Worm (Caenorhabditis elegans) whole organism, midembryonic: Measurements from ENCODE around the gene acr-10.

Experiments used
- T22C8.4 ChIP-seq: fragments of 200-800 bp; sonication (Bioruptor generic); IDR thresholded peaks from 2 replicates; pipeline ENCODE4 v1.3.6; 2022; ENCODE audit warnings: missing genetic modification characterization, missing compliant biosample characterization
- cog-1 ChIP-seq: sonication (generic microtip); optimal IDR thresholded peaks from 2 replicates; lab custom pipeline; 2016; ENCODE audit warnings: missing genetic modification characterization, missing compliant biosample characterization
- flt-1 ChIP-seq: fragments of 200-800 bp; sonication (Bioruptor generic); IDR thresholded peaks from 2 replicates; pipeline ENCODE4 v1.3.6; 2022; ENCODE audit warnings: missing genetic modification characterization, missing compliant biosample characterization
- klf-2 ChIP-seq: fragments of 200-800 bp; sonication (Bioruptor generic); conservative IDR thresholded peaks from 2 replicates; pipeline ENCODE4 v1.3.6; 2022; ENCODE audit warnings: missing genetic modification reagents, missing genetic modification characterization, missing compliant biosample characterization
- med-1 ChIP-seq: sonication (generic microtip); optimal IDR thresholded peaks from 2 replicates; lab custom pipeline; 2017; ENCODE audit warnings: missing genetic modification characterization, mild to moderate bottlenecking, missing compliant biosample characterization, antibody characterized with exemption, missing genetic modification reagents; ENCODE audit not compliant: insufficient read depth
- ref-1 ChIP-seq: fragments of 200-800 bp; sonication (Bioruptor generic); conservative IDR thresholded peaks from 2 replicates; pipeline ENCODE4 v1.3.6; 2022; ENCODE audit warnings: missing genetic modification reagents, missing genetic modification characterization, missing compliant biosample characterization
- tab-1 ChIP-seq: fragments of 200-800 bp; sonication (Bioruptor generic); IDR thresholded peaks from 2 replicates; pipeline ENCODE4 v1.3.6; 2022; ENCODE audit warnings: missing genetic modification characterization, missing compliant biosample characterization
- ztf-23 ChIP-seq: fragments of 200-800 bp; sonication (Bioruptor generic); IDR thresholded peaks from 2 replicates; pipeline ENCODE4 v1.3.6; 2022; ENCODE audit warnings: missing genetic modification reagents, missing genetic modification characterization, missing compliant biosample characterization
- ztf-29 ChIP-seq: fragments of 200-800 bp; sonication (Bioruptor generic); IDR thresholded peaks from 2 replicates; pipeline ENCODE4 v1.3.6; 2022; ENCODE audit warnings: missing genetic modification reagents, missing genetic modification characterization, missing compliant biosample characterization

acr-10 gene

ce11 chrX:4021967-4022366, at the start of gene acr-10:
acr-10 (plus strand) TSS chrX:4022267.
- TF ChIP-seq ztf-29 (GFP tag; lab: Robert Waterston, UW) = no peak
- TF ChIP-seq klf-2 (GFP tag; lab: Robert Waterston, UW) = no peak
- no peak for TF ChIP-seq ref-1 (GFP tag; lab: Robert Waterston, UW)
- no peak for TF ChIP-seq cog-1 (tag; lab: Kevin White, UChicago)
- no peak for TF ChIP-seq med-1
- no peak for TF ChIP-seq ztf-23 (GFP tag; lab: Robert Waterston, UW)
- no peak for TF ChIP-seq tab-1 (GFP tag; lab: Robert Waterston, UW)

- no peak for TF ChIP-seq ztf-23 (GFP tag; lab: Robert Waterston, UW)
These were observed 48.5 kb upstream of the acr-10 start, which contains the start of gene C16B8.4 for ce11 chrX:3973534-3973933. C16B8.4 (minus strand) TSS chrX:3973634.

- TF ChIP-seq tab-1 (GFP tag; lab: Robert Waterston, UW) (no peak), flt-1 (GFP tag; lab: Robert Waterston, UW) (no peak), cog-1 (tag; lab: Kevin White, UChicago) (no peak), ztf-23 (GFP tag; lab: Robert Waterston, UW) (no peak), T22C8.4 (GFP tag; lab: Robert Waterston, UW) (no peak), med-1 (no peak), ref-1 (GFP tag; lab: Robert Waterston, UW) (no peak), klf-2 (GFP tag; lab: Robert Waterston, UW) (no peak), ztf-29 (GFP tag; lab: Robert Waterston, UW) (no peak)
These were observed 47.9 kb upstream of the acr-10 start for ce11 chrX:3974160-3974559.

ce11 chrX:3976755-3977154, 45.3 kb upstream of the acr-10 start:
- TF ChIP-seq ztf-29 (GFP tag; lab: Robert Waterston, UW) (no peak), ztf-23 (GFP tag; lab: Robert Waterston, UW) (no peak), flt-1 (GFP tag; lab: Robert Waterston, UW) (no peak), klf-2 (GFP tag; lab: Robert Waterston, UW) (no peak), tab-1 (GFP tag; lab: Robert Waterston, UW) (no peak), T22C8.4 (GFP tag; lab: Robert Waterston, UW) (no peak), ref-1 (GFP tag; lab: Robert Waterston, UW) (no peak), med-1 (no peak), cog-1 (tag; lab: Kevin White, UChicago) (no peak)

- TF ChIP-seq ztf-29 (GFP tag; lab: Robert Waterston, UW) (no peak), ref-1 (GFP tag; lab: Robert Waterston, UW) (no peak), T22C8.4 (GFP tag; lab: Robert Waterston, UW) (no peak), klf-2 (GFP tag; lab: Robert Waterston, UW) (no peak), ztf-23 (GFP tag; lab: Robert Waterston, UW) (no peak), cog-1 (tag; lab: Kevin White, UChicago) (no peak), flt-1 (GFP tag; lab: Robert Waterston, UW) (no peak), med-1 (no peak), tab-1 (GFP tag; lab: Robert Waterston, UW) (no peak)
These were observed 44.8 kb upstream of the acr-10 start for ce11 chrX:3977271-3977670.

- no peak for TF ChIP-seq cog-1 (tag; lab: Kevin White, UChicago)
- TF ChIP-seq tab-1 (GFP tag; lab: Robert Waterston, UW) = no peak
- no peak for TF ChIP-seq ref-1 (GFP tag; lab: Robert Waterston, UW)
- TF ChIP-seq ztf-23 (GFP tag; lab: Robert Waterston, UW) = no peak
- no peak for TF ChIP-seq flt-1 (GFP tag; lab: Robert Waterston, UW)
These were observed 42.9 kb upstream of the acr-10 start for ce11 chrX:3979146-3979545.

DNA sequence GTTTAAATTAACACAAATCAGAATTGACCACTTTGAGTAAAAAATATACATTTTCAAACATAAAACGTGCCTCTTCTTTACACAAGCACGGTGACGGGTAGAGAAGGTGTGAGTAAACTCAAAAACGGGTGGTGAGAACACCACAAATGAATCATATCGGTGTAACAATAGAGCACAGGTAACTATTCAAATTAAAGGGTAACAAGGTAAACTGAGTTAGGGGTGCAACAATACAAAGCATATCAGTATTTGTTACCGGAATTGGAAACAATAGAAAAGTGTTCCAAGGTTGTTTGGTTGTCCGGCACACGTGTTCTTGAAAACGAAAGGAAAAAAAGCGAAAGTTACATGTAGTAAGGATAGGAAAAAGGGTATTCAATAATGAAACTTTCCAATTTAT, 39.7 kb upstream of the acr-10 start:
- TF ChIP-seq med-1 = no peak
- no peak for TF ChIP-seq flt-1 (GFP tag; lab: Robert Waterston, UW)
- no peak for TF ChIP-seq tab-1 (GFP tag; lab: Robert Waterston, UW)
- no peak for TF ChIP-seq klf-2 (GFP tag; lab: Robert Waterston, UW)
- no peak for TF ChIP-seq ztf-23 (GFP tag; lab: Robert Waterston, UW)
- no peak for TF ChIP-seq ref-1 (GFP tag; lab: Robert Waterston, UW)
- no peak for TF ChIP-seq cog-1 (tag; lab: Kevin White, UChicago)
- TF ChIP-seq T22C8.4 (GFP tag; lab: Robert Waterston, UW) = no peak
- TF ChIP-seq ztf-29 (GFP tag; lab: Robert Waterston, UW) = no peak

- TF ChIP-seq ref-1 (GFP tag; lab: Robert Waterston, UW) (no peak), flt-1 (GFP tag; lab: Robert Waterston, UW) (no peak), med-1 (no peak), T22C8.4 (GFP tag; lab: Robert Waterston, UW) (no peak), ztf-29 (GFP tag; lab: Robert Waterston, UW) (no peak), cog-1 (tag; lab: Kevin White, UChicago) (no peak)
These were observed 33.5 kb upstream of the acr-10 start for ce11 chrX:3988575-3988974.

DNA sequence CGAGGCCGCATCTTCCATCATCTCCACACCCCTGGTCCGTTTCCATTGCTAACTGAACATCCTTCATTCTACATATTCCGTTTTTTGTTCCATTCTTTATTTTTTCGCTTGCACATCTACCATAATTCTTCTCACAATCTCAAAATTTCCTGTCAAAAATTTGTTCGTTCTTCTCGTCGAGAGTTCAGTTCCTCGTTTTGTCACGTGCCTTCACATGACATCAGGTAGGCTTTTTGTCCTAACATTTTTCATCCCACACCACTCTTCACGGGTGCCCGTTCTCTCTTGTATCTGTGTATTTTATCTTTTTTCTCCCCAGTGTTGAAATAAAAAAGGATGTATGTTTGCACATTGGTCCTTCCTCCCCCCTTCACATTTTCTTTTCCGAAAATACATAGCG, 31.6 kb upstream of the acr-10 start:
- no peak for TF ChIP-seq tab-1 (GFP tag; lab: Robert Waterston, UW)

- TF ChIP-seq ztf-23 (GFP tag; lab: Robert Waterston, UW) (no peak), ztf-29 (GFP tag; lab: Robert Waterston, UW) (no peak), T22C8.4 (GFP tag; lab: Robert Waterston, UW) (no peak), tab-1 (GFP tag; lab: Robert Waterston, UW) (no peak)
These were observed 31.1 kb upstream of the acr-10 start for ce11 chrX:3990941-3991340.

DNA sequence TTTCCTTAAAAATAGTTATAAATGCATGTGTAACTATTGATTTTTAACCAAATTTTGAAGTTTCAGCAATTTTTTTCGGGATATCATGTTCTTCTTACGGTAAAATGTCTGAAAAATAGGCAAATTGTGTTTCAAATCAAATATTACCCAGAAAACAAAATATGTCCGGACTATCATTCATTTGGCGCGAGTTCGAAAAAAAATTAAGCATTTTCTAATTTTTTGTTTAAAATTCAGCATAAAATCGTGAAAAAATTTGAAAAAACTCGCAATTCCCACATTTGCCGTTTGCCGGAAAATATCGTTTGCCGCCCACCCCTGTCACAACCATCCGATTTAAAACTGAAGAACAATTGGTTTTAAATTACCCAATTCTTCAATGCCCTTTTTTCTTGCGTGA, 30.4 kb upstream of the acr-10 start:
- TF ChIP-seq cog-1 (tag; lab: Kevin White, UChicago) (no peak), ztf-23 (GFP tag; lab: Robert Waterston, UW) (no peak), klf-2 (GFP tag; lab: Robert Waterston, UW) (no peak), ref-1 (GFP tag; lab: Robert Waterston, UW) (no peak), tab-1 (GFP tag; lab: Robert Waterston, UW) (no peak), flt-1 (GFP tag; lab: Robert Waterston, UW) (no peak), T22C8.4 (GFP tag; lab: Robert Waterston, UW) (no peak), med-1 (no peak), ztf-29 (GFP tag; lab: Robert Waterston, UW) (no peak)
